Fruit fly (Drosophila melanogaster) whole organism, adult: ENCODE results near the gene CG1910.

Experiments
- CG12768 ChIP-seq: fragments of 200-800 bp; sonication (Bioruptor generic); optimal IDR thresholded peaks from 2 replicates; lab custom pipeline; 2017; ENCODE audit warnings: missing biosample characterization, missing genetic modification characterization, mild to moderate bottlenecking, moderate library complexity, missing genetic modification reagents
- Mnt ChIP-seq: fragments of 200-800 bp; sonication (Bioruptor generic); optimal IDR thresholded peaks from 2 replicates; lab custom pipeline; 2016; ENCODE audit warnings: missing biosample characterization, mild to moderate bottlenecking, missing genetic modification characterization
- cic ChIP-seq: fragments of 200-800 bp; sonication (Bioruptor generic); optimal IDR thresholded peaks from 2 replicates; lab custom pipeline; 2017; ENCODE audit warnings: missing biosample characterization, mild to moderate bottlenecking, missing genetic modification characterization, moderate library complexity
- cnc ChIP-seq, 2 experiments: fragments of >200 bp; optimal IDR thresholded peaks; 2 replicates each; lab custom pipeline; 2017

dm6 chr3R:31700212-31700611 lies 47.2 kb upstream of the CG1910 start:
- TF ChIP-seq cic (GFP tag; lab: Kevin White, UChicago) (no peak), Mnt (GFP tag; lab: Kevin White, UChicago) (no peak), cnc (optimal IDR thresholded peaks at IDR 0.05; lab: Kevin White, UChicago) (no peak), CG12768 (GFP tag; lab: Kevin White, UChicago) (no peak)
